Worm (Caenorhabditis elegans): ENCODE results near the gene F46G11.4.

The F46G11.4 gene

DNA sequence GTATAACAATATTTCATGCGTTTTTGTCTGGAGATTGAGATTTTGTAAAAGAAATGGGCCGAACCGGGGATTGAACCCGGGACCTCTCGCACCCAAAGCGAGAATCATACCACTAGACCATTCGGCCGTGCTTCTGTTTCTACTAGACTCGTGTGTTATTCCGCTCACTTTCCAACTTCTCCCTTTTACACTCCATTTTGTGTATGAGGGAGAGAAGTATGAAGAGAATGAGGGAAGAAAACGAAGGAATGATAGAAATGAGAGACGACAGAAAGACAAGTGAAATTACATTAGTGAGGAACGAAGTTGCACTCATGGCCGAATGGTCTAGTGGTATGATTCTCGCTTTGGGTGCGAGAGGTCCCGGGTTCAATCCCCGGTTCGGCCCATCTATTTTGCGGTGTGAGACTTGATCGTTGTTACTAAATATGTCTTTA, 2.6 kb upstream of the F46G11.4 start (continued):
- TF ChIP-seq sptf-2 (GFP tag; optimal IDR thresholded peaks at IDR 0.05) (no peak), nfyb-1 (GFP tag; IDR thresholded peaks at IDR 0.05) (peak; percentile 85), hlh-26 (GFP tag; conservative IDR thresholded peaks at IDR 0.05) (no peak), F22D6.2 (tag; optimal IDR thresholded peaks at IDR 0.05) (peak; percentile 62), lag-1 (GFP tag; IDR thresholded peaks at IDR 0.05) (no peak), rpc-1 (optimal IDR thresholded peaks at IDR 0.05) (peak; percentile 96), rpc-1 (tag; optimal IDR thresholded peaks at IDR 0.05) (peak; percentile 96)

DNA sequence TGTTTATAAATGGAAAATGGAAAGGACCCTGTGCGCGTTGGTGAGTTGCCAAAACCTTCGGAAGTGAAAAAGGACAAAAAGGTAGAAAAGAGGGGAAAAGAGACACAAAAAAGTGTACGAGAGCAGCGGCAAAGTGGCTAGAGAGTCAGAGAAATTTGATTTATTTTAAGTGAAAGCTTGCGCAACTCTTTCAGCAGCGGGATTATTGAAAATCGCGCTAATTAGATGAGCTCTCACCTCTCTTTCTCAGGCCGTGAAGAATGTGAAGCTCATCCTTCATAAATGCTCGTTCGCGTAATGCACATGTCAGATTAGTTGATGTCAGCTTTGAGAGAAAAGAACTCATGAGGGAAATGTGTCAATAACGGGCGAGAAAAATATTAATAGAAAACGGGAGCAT, 639 bp upstream of the F46G11.4 start:
- no peak for TF ChIP-seq Y53F4B.3 (GFP tag; IDR thresholded peaks at IDR 0.05)
- no peak for TF ChIP-seq B0261.1 (tag; optimal IDR thresholded peaks at IDR 0.05)
- TF ChIP-seq lsl-1 (GFP tag; optimal IDR thresholded peaks at IDR 0.05), result no peak
- TF ChIP-seq rpc-1 (optimal IDR thresholded peaks at IDR 0.05), result no peak
- no peak for TF ChIP-seq rpc-1 (tag; optimal IDR thresholded peaks at IDR 0.05)
- no peak for TF ChIP-seq F23B12.7 (tag; optimal IDR thresholded peaks at IDR 0.05; ENCODE audit: insufficient read depth)
- TF ChIP-seq B0019.2 (GFP tag; conservative IDR thresholded peaks at IDR 0.05), result no peak

DNA sequence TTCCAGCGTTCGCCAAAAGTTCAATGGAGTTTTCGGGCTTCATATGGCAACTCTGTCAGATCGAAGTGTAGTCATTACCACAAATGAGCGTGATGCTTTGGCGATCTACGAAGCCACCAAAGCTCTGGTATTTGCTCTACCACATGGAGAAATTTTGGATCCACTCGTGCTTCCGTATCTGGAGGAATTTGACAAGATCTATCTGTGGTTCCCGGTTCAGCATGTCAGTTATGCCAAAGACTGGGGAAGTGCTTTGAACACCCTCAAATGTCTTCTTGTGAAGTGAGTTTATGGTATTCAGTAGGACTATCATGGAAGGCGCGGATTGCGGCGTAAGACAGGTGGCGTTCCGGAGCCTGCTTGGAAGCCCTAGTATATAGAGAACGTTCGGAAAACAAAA, 4.2 kb downstream of the F46G11.4 start:
- TF ChIP-seq F57C9.4 (tag; optimal IDR thresholded peaks at IDR 0.05) (no peak), tbp1 (GFP tag; optimal IDR thresholded peaks at IDR 0.05) (no peak), egrh-3 (GFP tag; IDR thresholded peaks at IDR 0.05) (no peak), somi-1 (GFP tag; optimal IDR thresholded peaks at IDR 0.05) (no peak), lir-1 (GFP tag; conservative IDR thresholded peaks at IDR 0.05) (no peak), ZK185.1 (tag; optimal IDR thresholded peaks at IDR 0.05; ENCODE audit: poor library complexity, severe bottlenecking) (no peak), F33H1.4 (GFP tag; IDR thresholded peaks at IDR 0.05) (no peak), nfya-2 (GFP tag; IDR thresholded peaks at IDR 0.05) (no peak), mes-4 (tag; optimal IDR thresholded peaks at IDR 0.05) (no peak), madf-3 (GFP tag; IDR thresholded peaks at IDR 0.05) (no peak), ceh-100 (GFP tag; IDR thresholded peaks at IDR 0.05) (no peak), akir-1 (GFP tag; optimal IDR thresholded peaks at IDR 0.05) (no peak), tbx-9 (tag; optimal IDR thresholded peaks at IDR 0.05; ENCODE audit: borderline replicate concordance) (no peak), nhr-27 (tag; optimal IDR thresholded peaks at IDR 0.05) (no peak), F52B5.7 (tag; optimal IDR thresholded peaks at IDR 0.05) (no peak), lin-40 (tag; optimal IDR thresholded peaks at IDR 0.05) (no peak), F39B2.1 (GFP tag; IDR thresholded peaks at IDR 0.05) (no peak)

DNA sequence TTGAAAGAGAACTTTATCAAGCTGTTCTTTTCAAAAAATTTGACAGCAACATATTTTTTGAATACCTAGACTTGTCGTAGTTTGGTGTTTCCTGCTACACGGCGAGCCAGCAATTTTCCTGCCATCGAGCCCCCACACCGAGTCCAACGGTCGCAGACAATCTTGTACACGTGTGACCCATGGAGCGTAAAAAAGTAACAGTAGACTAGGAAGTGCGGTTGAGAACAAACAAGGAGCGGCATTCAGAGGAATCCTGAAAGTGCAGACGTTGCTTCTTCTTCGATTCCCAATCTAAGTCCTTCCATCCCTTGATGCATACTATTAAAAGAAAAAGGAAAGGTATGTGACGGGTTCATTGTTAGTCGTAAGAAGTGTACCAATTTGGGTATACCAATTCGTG, 7.7 kb downstream of the F46G11.4 start, which contains the start of gene twnk-1:
Gene twnk-1, plus strand, starts transcription at position 301 of the 400 bp plus-strand sequence.
- no peak for TF ChIP-seq snpc-4 (GFP tag; optimal IDR thresholded peaks at IDR 0.05)
- no peak for TF ChIP-seq snpc-4 (tag; optimal IDR thresholded peaks at IDR 0.05)
- no peak for TF ChIP-seq nfyb-1 (GFP tag; IDR thresholded peaks at IDR 0.05)
- no peak for TF ChIP-seq repo-1 (tag; optimal IDR thresholded peaks at IDR 0.05)
- TF ChIP-seq ceh-58 (GFP tag; IDR thresholded peaks at IDR 0.05), result no peak
- TF ChIP-seq hsf-1 (GFP tag; IDR thresholded peaks at IDR 0.05), result no peak
- TF ChIP-seq nhr-120 (GFP tag; IDR thresholded peaks at IDR 0.05), result no peak
- no peak for TF ChIP-seq nhr-27 (tag; optimal IDR thresholded peaks at IDR 0.05)

All from whole organism, young adult.